Worm (Caenorhabditis elegans) whole organism, L4/young adult: Measurements from ENCODE around the gene F47B10.9.

Source experiments
- W03F9.2 ChIP-seq: fragments of 150-350 bp; optimal IDR thresholded peaks from 2 replicates; lab custom pipeline; 2014; ENCODE audit warnings: missing biosample characterization, missing genetic modification characterization
- dao-5 ChIP-seq: sonication (generic microtip); optimal IDR thresholded peaks from 2 replicates; lab custom pipeline; 2016; ENCODE audit warnings: missing genotype, missing genetic modification characterization, moderate library complexity, missing compliant biosample characterization
- him-1 ChIP-seq: sonication (generic microtip); optimal IDR thresholded peaks from 2 replicates; lab custom pipeline; 2016; ENCODE audit warnings: missing genotype, missing genetic modification reagents, missing genetic modification characterization, missing compliant biosample characterization

F47B10.9 gene

ce11 chrX:10913981-10914380 is at the start of gene F47B10.9:
F47B10.9 (minus strand) TSS chrX:10914081.
- no peak for TF ChIP-seq him-1 (tag; lab: Kevin White, UChicago)
- TF ChIP-seq W03F9.2: no peak
- TF ChIP-seq dao-5 (tag; lab: Kevin White, UChicago): no peak

- peak; percentile 72 for TF ChIP-seq dao-5 (tag; lab: Kevin White, UChicago)
- TF ChIP-seq W03F9.2: no peak
- TF ChIP-seq him-1 (tag; lab: Kevin White, UChicago): peak; percentile 81
These were observed 49.7 kb upstream of the F47B10.9 start, which contains the start of gene nas-10 for ce11 chrX:10963453-10964046. nas-10 (minus strand) TSS chrX:10963503.

DNA sequence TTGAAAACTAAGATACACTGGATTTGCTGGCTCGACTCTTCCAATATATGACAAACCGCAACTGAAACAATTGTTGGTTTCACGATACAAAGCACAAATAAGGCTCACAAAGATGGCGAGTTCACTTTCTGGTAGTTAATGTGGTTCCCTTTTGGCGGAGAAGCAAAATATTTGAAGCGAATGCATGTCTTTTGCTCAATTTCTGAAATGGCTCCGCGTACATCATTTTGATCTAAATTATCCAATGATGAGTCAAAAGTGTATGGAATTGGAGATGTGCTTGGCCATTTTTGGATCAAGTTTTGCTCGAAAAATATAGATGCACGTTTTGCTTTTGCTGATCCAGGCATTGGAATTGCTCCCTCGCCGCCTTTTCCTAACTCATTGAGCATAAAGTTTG is 47.8 kb upstream of the F47B10.9 start:
- TF ChIP-seq W03F9.2 (no peak), dao-5 (tag; lab: Kevin White, UChicago) (no peak)

ce11 chrX:10959136-10959535 is 45.3 kb upstream of the F47B10.9 start, which contains the start of gene K09C8.2:
K09C8.2 (plus strand) TSS chrX:10959436.
- TF ChIP-seq him-1 (tag; lab: Kevin White, UChicago) (no peak), dao-5 (tag; lab: Kevin White, UChicago) (no peak), W03F9.2 (no peak)

ce11 chrX:10958427-10958826 is 44.5 kb upstream of the F47B10.9 start, which contains the start of gene nlp-19:
nlp-19 (plus strand) TSS chrX:10958727.
- TF ChIP-seq dao-5 (tag; lab: Kevin White, UChicago) (no peak), him-1 (tag; lab: Kevin White, UChicago) (no peak), W03F9.2 (no peak)

- TF ChIP-seq dao-5 (tag; lab: Kevin White, UChicago) (no peak), W03F9.2 (no peak), him-1 (tag; lab: Kevin White, UChicago) (no peak)
These were observed 43.2 kb upstream of the F47B10.9 start for ce11 chrX:10956972-10957678.

DNA sequence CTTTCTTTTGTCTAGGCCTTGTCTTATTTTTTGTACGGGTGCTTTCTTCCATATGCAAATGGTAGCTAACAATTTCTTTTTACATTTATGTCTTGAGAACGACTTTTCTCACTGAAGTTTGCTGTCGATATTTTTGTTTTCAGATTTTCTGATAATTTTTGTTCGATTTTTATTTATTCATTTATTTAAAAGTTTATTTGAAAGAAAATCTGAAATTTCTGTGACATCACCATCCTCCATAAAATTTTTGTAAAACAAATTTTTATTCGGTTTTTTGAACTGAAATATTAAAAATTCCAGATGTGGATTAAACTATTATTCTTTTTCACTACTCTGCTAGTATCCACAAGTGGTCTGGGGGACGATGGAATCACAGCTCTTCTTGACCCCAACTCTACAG is 40.0 kb upstream of the F47B10.9 start, which contains the start of gene pbo-4:
TSS of gene pbo-4 (plus strand) at position 301 of the 400 bp plus-strand sequence.
- TF ChIP-seq W03F9.2 (no peak), dao-5 (tag; lab: Kevin White, UChicago) (no peak), him-1 (tag; lab: Kevin White, UChicago) (no peak)

DNA sequence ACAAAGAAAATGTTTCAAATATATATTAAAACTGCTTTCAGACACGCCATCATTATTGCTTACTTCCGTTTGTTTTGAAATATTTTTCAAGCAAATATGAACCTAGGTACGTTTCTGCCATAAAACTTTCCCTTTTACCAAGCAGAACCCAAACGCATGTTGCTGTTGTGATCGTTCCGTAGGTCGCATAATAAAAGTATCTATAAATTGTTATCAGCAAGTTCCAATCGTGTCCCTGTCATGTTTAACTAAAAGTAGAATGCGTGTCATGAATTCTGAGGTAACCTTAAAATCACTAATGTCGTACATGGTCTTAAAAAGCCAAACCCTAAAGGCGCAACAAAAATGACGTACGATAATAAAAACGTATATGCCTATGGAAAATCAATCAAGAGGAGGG is 38.0 kb upstream of the F47B10.9 start:
- no peak for TF ChIP-seq W03F9.2
- no peak for TF ChIP-seq him-1 (tag; lab: Kevin White, UChicago)
- no peak for TF ChIP-seq dao-5 (tag; lab: Kevin White, UChicago)

DNA sequence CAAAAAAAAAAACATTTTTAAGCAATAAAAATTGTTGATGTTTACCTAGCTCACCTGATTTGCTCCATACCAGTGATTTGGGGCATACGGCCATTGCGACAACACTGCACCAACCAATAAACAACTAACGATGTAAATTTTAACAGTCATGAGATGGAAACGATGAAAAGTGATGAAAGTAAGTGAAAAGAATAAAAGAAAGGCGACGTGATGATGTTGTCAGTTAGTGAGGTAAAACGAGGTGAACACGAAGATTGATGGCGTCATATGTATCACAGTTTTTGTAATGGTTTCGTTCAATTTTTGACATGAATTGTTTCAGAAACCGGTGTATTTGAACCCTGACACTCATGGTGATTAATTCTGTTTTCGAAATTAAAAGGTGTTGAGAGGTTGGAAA is 37.3 kb upstream of the F47B10.9 start, which contains the start of gene K09C8.7:
TSS of gene K09C8.7 (minus strand) at position 226 of the 400 bp plus-strand sequence.
- TF ChIP-seq W03F9.2 (no peak), him-1 (tag; lab: Kevin White, UChicago) (no peak), dao-5 (tag; lab: Kevin White, UChicago) (no peak)

DNA sequence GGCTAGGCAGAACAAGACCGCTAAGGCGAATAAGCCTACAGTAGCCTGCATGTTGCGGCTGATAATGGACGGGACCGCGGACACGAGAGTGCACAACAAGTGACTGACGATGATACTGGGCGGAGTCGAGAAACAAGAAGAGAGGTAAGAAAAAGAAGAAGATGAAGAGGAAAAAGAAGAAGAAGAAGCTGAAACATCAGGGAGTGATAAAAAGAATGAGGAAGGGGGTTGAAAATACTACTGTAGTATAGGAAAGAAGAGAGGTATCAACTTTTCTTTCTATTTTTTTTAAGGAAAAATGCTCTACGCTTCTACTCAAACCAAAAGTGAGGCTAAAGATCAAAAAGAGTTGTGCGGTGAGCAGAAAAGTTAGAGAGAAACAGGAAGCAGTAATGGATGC is 35.0 kb upstream of the F47B10.9 start, which contains the start of gene T21B6.3:
TSS of gene T21B6.3 (minus strand) at position 101 of the 400 bp plus-strand sequence.
- TF ChIP-seq him-1 (tag; lab: Kevin White, UChicago) (no peak), W03F9.2 (no peak), dao-5 (tag; lab: Kevin White, UChicago) (no peak)

- TF ChIP-seq dao-5 (tag; lab: Kevin White, UChicago) (no peak), W03F9.2 (no peak), him-1 (tag; lab: Kevin White, UChicago) (no peak)
These were observed 27.4 kb upstream of the F47B10.9 start, which contains the start of gene pho-7 for ce11 chrX:10941255-10941654. pho-7 (minus strand) TSS chrX:10941355.

DNA sequence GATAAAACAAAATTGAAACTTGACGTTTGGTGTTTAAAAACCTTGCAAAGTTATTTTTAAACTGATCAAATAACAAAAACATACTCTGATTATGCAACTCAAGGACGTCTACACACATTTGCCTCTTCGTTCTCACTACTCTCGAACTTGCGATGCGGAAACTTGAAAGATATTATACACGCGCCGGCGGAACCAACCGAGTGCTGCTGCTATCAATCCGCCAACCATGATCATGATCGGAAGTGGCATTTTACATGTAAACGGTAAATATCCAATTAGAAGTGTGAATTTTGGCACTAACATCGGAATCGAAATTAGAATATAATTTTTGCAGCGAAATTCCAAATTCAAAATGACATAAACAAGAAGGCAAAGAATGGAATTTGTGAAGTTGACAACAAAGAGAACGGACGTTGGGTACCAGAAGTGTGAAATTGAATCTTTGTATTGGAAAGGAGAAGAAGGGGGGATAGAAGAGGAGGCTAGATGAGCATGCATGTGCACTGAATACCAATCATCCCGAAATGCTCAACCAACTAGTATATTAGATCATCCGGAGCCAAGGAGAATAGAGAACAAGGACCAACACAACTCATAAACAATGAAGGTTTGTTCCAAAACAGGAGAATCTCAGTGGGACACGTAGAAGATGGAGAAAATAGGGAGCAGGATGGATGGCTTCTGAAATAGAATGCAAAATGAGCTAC is 19.6 kb upstream of the F47B10.9 start:
- TF ChIP-seq dao-5 (tag; lab: Kevin White, UChicago): no peak
- no peak for TF ChIP-seq W03F9.2
- no peak for TF ChIP-seq him-1 (tag; lab: Kevin White, UChicago)

ce11 chrX:10932087-10932486 is 18.2 kb upstream of the F47B10.9 start:
- TF ChIP-seq him-1 (tag; lab: Kevin White, UChicago) (no peak), W03F9.2 (no peak), dao-5 (tag; lab: Kevin White, UChicago) (no peak)
